Worm (Caenorhabditis elegans): ENCODE results near the gene D2023.4.

Gene D2023.4

ce11 chrV:11800486-11800885 is 25.1 kb downstream of the D2023.4 start:
- TF ChIP-seq hlh-12 (tag; optimal IDR thresholded peaks at IDR 0.05) (no peak), hrde-1 (tag; optimal IDR thresholded peaks at IDR 0.05; ENCODE audit: borderline replicate concordance) (no peak), tlf-1 (GFP tag; optimal IDR thresholded peaks at IDR 0.05) (no peak), madf-10 (tag; optimal IDR thresholded peaks at IDR 0.05) (no peak), unc-130 (GFP tag; optimal IDR thresholded peaks at IDR 0.05) (no peak), mcd-1 (GFP tag; IDR thresholded peaks at IDR 0.05) (no peak), lin-40 (tag; optimal IDR thresholded peaks at IDR 0.05) (no peak), athp-1 (tag; optimal IDR thresholded peaks at IDR 0.05) (no peak), ztf-6 (GFP tag; IDR thresholded peaks at IDR 0.05) (no peak), tbx-9 (tag; optimal IDR thresholded peaks at IDR 0.05; ENCODE audit: borderline replicate concordance) (no peak), snpc-3.4 (tag; optimal IDR thresholded peaks at IDR 0.05) (no peak), ceh-58 (GFP tag; IDR thresholded peaks at IDR 0.05) (no peak), bed-1 (GFP tag; IDR thresholded peaks at IDR 0.05) (no peak), ceh-27 (GFP tag; optimal IDR thresholded peaks at IDR 0.05) (no peak), nfya-1 (tag; optimal IDR thresholded peaks at IDR 0.05; ENCODE audit: borderline replicate concordance, insufficient read depth) (no peak), nfya-2 (GFP tag; IDR thresholded peaks at IDR 0.05) (no peak), lsy-27 (tag; optimal IDR thresholded peaks at IDR 0.05; ENCODE audit: borderline replicate concordance, insufficient read depth) (no peak)

ce11 chrV:11799252-11799822 is 26.2 kb downstream of the D2023.4 start:
- no peak for TF ChIP-seq ama-1 (optimal IDR thresholded peaks at IDR 0.05)
- TF ChIP-seq ama-1 (GFP tag; optimal IDR thresholded peaks at IDR 0.05) = no peak
- no peak for TF ChIP-seq aptf-2 (GFP tag; conservative IDR thresholded peaks at IDR 0.05)
- TF ChIP-seq K11D2.4 (GFP tag; IDR thresholded peaks at IDR 0.05) = no peak
- TF ChIP-seq attf-6 (GFP tag; IDR thresholded peaks at IDR 0.05) = no peak
- TF ChIP-seq lin-40 (tag; optimal IDR thresholded peaks at IDR 0.05) = peak; percentile 80
- no peak for TF ChIP-seq ceh-40 (GFP tag; IDR thresholded peaks at IDR 0.05)
- TF ChIP-seq cebp-2 (GFP tag; IDR thresholded peaks at IDR 0.05) = no peak
- peak; percentile 51; the same call in 1 of the 2 replicates for TF ChIP-seq C06A6.2 (GFP tag; conservative IDR thresholded peaks at IDR 0.05)
- TF ChIP-seq Y53G8AR.9 (GFP tag; conservative IDR thresholded peaks at IDR 0.05) = no peak
- no peak for TF ChIP-seq cebp-1 (GFP tag; IDR thresholded peaks at IDR 0.05)
- TF ChIP-seq cebp-1 (tag; optimal IDR thresholded peaks at IDR 0.05) = peak; percentile 3
- no peak for TF ChIP-seq mel-28 (tag; optimal IDR thresholded peaks at IDR 0.05; ENCODE audit: borderline replicate concordance)
- no peak for TF ChIP-seq Y79H2A.3 (GFP tag; conservative IDR thresholded peaks at IDR 0.05)
- TF ChIP-seq F22D6.2 (tag; optimal IDR thresholded peaks at IDR 0.05) = peak; percentile 81
- TF ChIP-seq dpff-1 (tag; optimal IDR thresholded peaks at IDR 0.05) = no peak
- no peak for TF ChIP-seq ekl-4 (GFP tag; IDR thresholded peaks at IDR 0.05)
- no peak for TF ChIP-seq akir-1 (GFP tag; optimal IDR thresholded peaks at IDR 0.05)
- TF ChIP-seq nfyb-1 (GFP tag; IDR thresholded peaks at IDR 0.05) = peak; percentile 70; the same call in 1 of the 2 replicates
- TF ChIP-seq hsf-1 (GFP tag; IDR thresholded peaks at IDR 0.05) = no peak
- TF ChIP-seq die-1 (tag; optimal IDR thresholded peaks at IDR 0.05) = peak; percentile 86
- TF ChIP-seq somi-1 (GFP tag; optimal IDR thresholded peaks at IDR 0.05) = peak; percentile 69
- no peak for TF ChIP-seq ceh-58 (GFP tag; IDR thresholded peaks at IDR 0.05)
- TF ChIP-seq hrde-1 (tag; optimal IDR thresholded peaks at IDR 0.05; ENCODE audit: borderline replicate concordance) = no peak
- no peak for TF ChIP-seq nhr-27 (tag; optimal IDR thresholded peaks at IDR 0.05)
- TF ChIP-seq tlf-1 (GFP tag; optimal IDR thresholded peaks at IDR 0.05) = no peak
- no peak for TF ChIP-seq F57A8.1 (GFP tag; optimal IDR thresholded peaks at IDR 0.05)
- TF ChIP-seq ceh-27 (GFP tag; optimal IDR thresholded peaks at IDR 0.05) = no peak
- TF ChIP-seq madf-3 (GFP tag; IDR thresholded peaks at IDR 0.05) = 0 out of 2 replicates have a peak, but pooled peaks have one; percentile 19
- peak; percentile 66 for TF ChIP-seq chd-7 (tag; optimal IDR thresholded peaks at IDR 0.05)
- TF ChIP-seq Y95B8A.8 (GFP tag; IDR thresholded peaks at IDR 0.05) = no peak
- TF ChIP-seq B0336.3 (GFP tag; IDR thresholded peaks at IDR 0.05) = no peak
- no peak for TF ChIP-seq snpc-3.4 (tag; optimal IDR thresholded peaks at IDR 0.05)
- TF ChIP-seq let-526 (GFP tag; IDR thresholded peaks at IDR 0.05) = no peak
- no peak for TF ChIP-seq lin-35 (GFP tag; optimal IDR thresholded peaks at IDR 0.05)
- no peak for TF ChIP-seq lag-1 (GFP tag; IDR thresholded peaks at IDR 0.05)

All from whole organism, young adult.